Worm (Caenorhabditis elegans) whole organism, young adult: ENCODE results near the gene fbxb-75.

Source experiments
- F49E8.2 ChIP-seq: sonication (generic microtip); optimal IDR thresholded peaks from 3 replicates; lab custom pipeline; 2017; ENCODE audit warnings: missing genetic modification characterization, mild to moderate bottlenecking, missing compliant biosample characterization, antibody characterized with exemption, moderate library complexity; ENCODE audit not compliant: insufficient read depth
- lir-1 ChIP-seq: fragments of 200-800 bp; sonication (Bioruptor generic); conservative IDR thresholded peaks from 2 replicates; pipeline ENCODE4 v1.3.6; 2022; ENCODE audit warnings: missing genetic modification reagents, missing genetic modification characterization, missing compliant biosample characterization
- rec-8 ChIP-seq, 2 experiments: sonication (generic microtip); optimal IDR thresholded peaks; 2 replicates each; lab custom pipeline; 2016; ENCODE audit warnings: mild to moderate bottlenecking in 2 of 2, missing genetic modification characterization in 2 of 2, missing genetic modification reagents in 2 of 2, missing genotype in 2 of 2, missing biosample characterization in 1 of 2, missing compliant biosample characterization in 1 of 2, moderate library complexity in 1 of 2

DNA sequence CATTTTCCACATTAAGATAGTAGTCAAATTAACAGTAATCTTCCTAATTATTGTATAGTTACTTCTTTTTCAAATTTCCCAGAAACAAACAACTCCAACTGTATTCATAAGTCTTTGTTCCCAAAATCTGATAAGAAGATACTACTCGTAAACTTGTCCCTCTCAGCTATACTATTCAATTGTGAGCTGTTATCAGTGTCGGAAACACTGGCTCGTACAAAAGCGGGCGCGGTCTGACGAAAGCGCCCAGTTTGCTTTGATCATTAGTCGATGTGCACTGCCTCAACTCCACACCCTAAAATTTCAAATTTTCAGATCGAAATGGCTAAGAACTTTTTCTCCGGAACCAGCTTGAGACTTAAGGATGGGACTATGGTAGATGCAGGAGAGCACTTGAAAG lies 45.8 kb upstream of the fbxb-75 start, which contains the start of gene trx-3:
- no peak for TF ChIP-seq rec-8 (tag; optimal IDR thresholded peaks at IDR 0.05; lab: Kevin White, UChicago)
- TF ChIP-seq F49E8.2 = no peak
- TF ChIP-seq lir-1 = no peak
